Fruit fly (Drosophila melanogaster) whole organism, wandering third instar larva: Measurements from ENCODE around the gene Fam92.

Experiments used
- Abd-B ChIP-seq: fragments of >200 bp; optimal IDR thresholded peaks from 2 replicates; lab custom pipeline; 2017; ENCODE audit warnings: missing biosample characterization, missing genetic modification characterization
- CG32264 ChIP-seq: fragments of 200-800 bp; sonication (Bioruptor generic); optimal IDR thresholded peaks from 2 replicates; lab custom pipeline; 2016; ENCODE audit warnings: missing biosample characterization, missing genetic modification characterization
- CG9705 ChIP-seq: fragments of 200-800 bp; sonication (Bioruptor generic); optimal IDR thresholded peaks from 2 replicates; lab custom pipeline; 2018; ENCODE audit warnings: missing biosample characterization, mild to moderate bottlenecking, missing genetic modification characterization
- CrebA ChIP-seq: fragments of 200-800 bp; sonication (Bioruptor generic); optimal IDR thresholded peaks from 2 replicates; lab custom pipeline; 2016; ENCODE audit warnings: missing biosample characterization, mild to moderate bottlenecking, missing genetic modification characterization, borderline replicate concordance
- Dfd ChIP-seq: fragments of >200 bp; optimal IDR thresholded peaks from 2 replicates; lab custom pipeline; 2017; ENCODE audit warnings: missing biosample characterization, missing genetic modification characterization
- Dif ChIP-seq: fragments of 200-275, 200-300 bp; sonication (Bioruptor generic); optimal IDR thresholded peaks from 2 replicates; lab custom pipeline; 2018; ENCODE audit warnings: missing biosample characterization, missing genetic modification characterization; ENCODE audit not compliant: partially characterized antibody
- GATAd ChIP-seq: sonication (Bioruptor generic); optimal IDR thresholded peaks from 2 replicates; lab custom pipeline; 2016; ENCODE audit warnings: missing biosample characterization, missing genetic modification characterization
- HLH106 ChIP-seq: fragments of 200-800 bp; optimal IDR thresholded peaks from 3 replicates; lab custom pipeline; 2019; ENCODE audit warnings: missing biosample characterization, mild to moderate bottlenecking, missing genetic modification characterization, moderate library complexity
- Hnf4 ChIP-seq: fragments of 200-800 bp; sonication (Bioruptor generic); optimal IDR thresholded peaks from 2 replicates; lab custom pipeline; 2016; ENCODE audit warnings: missing biosample characterization, mild to moderate bottlenecking, missing genetic modification characterization
- Hr83 ChIP-seq: fragments of 200-300 bp; sonication (Bioruptor generic); optimal IDR thresholded peaks from 2 replicates; lab custom pipeline; 2016; ENCODE audit warnings: missing biosample characterization, mild to moderate bottlenecking, missing genetic modification characterization, moderate library complexity; ENCODE audit not compliant: poor library complexity, severe bottlenecking
- Jra ChIP-seq: sonication (Bioruptor generic); optimal IDR thresholded peaks from 2 replicates; lab custom pipeline; 2016; ENCODE audit warnings: missing biosample characterization, missing genetic modification characterization
- Mio ChIP-seq: sonication (Bioruptor generic); optimal IDR thresholded peaks from 2 replicates; lab custom pipeline; 2016; ENCODE audit warnings: missing biosample characterization, missing genetic modification characterization
- Myc ChIP-seq: fragments of >200 bp; optimal IDR thresholded peaks from 2 replicates; lab custom pipeline; 2017
- N ChIP-seq: fragments of >200 bp; optimal IDR thresholded peaks from 2 replicates; lab custom pipeline; 2018; ENCODE audit warnings: missing biosample characterization, missing external identifiers, missing genetic modification characterization
- OdsH ChIP-seq: fragments of 200-800 bp; sonication (Bioruptor generic); optimal IDR thresholded peaks from 2 replicates; lab custom pipeline; 2016; ENCODE audit warnings: missing biosample characterization, mild to moderate bottlenecking, missing genetic modification characterization
- Rel ChIP-seq, 2 experiments: fragments of 200-800 bp; sonication (Bioruptor generic) in 1 of 2; optimal IDR thresholded peaks; 2 replicates in 1 of 2; 3 replicates in 1 of 2; lab custom pipeline; 2016 to 2019; ENCODE audit warnings: mild to moderate bottlenecking in 2 of 2, missing biosample characterization in 2 of 2, missing genetic modification characterization in 2 of 2, moderate library complexity in 1 of 2
- Sp1 ChIP-seq: fragments of 200-800 bp; sonication (Bioruptor generic); optimal IDR thresholded peaks from 3 replicates; lab custom pipeline; 2019; ENCODE audit warnings: missing biosample characterization, mild to moderate bottlenecking, missing genetic modification characterization, moderate library complexity
- Vsx2 ChIP-seq: fragments of 200-300, 225-300 bp; sonication (Bioruptor generic); optimal IDR thresholded peaks from 2 replicates; lab custom pipeline; 2018; ENCODE audit warnings: missing biosample characterization, missing genetic modification characterization; ENCODE audit not compliant: partially characterized antibody
- br ChIP-seq: fragments of 200-800 bp; sonication (Bioruptor generic); optimal IDR thresholded peaks from 2 replicates; lab custom pipeline; 2016; ENCODE audit warnings: missing biosample characterization, missing genetic modification characterization
- dmrt93B ChIP-seq: fragments of 200-800 bp; sonication (Bioruptor generic); optimal IDR thresholded peaks from 2 replicates; lab custom pipeline; 2018; ENCODE audit warnings: missing biosample characterization, mild to moderate bottlenecking, missing genetic modification characterization
- dsf ChIP-seq: sonication (Bioruptor generic); optimal IDR thresholded peaks from 2 replicates; lab custom pipeline; 2016; ENCODE audit warnings: missing biosample characterization, missing genetic modification characterization, borderline replicate concordance
- foxo ChIP-seq, 2 experiments: fragments of 200-800 bp; sonication (Bioruptor generic); optimal IDR thresholded peaks; 2 replicates in 1 of 2; 3 replicates in 1 of 2; lab custom pipeline; 2016 to 2017; ENCODE audit warnings: missing biosample characterization in 2 of 2, missing genetic modification characterization in 2 of 2
- fru ChIP-seq: fragments of 200-800 bp; sonication (Bioruptor generic); optimal IDR thresholded peaks from 3 replicates; lab custom pipeline; 2016; ENCODE audit warnings: missing biosample characterization, mild to moderate bottlenecking, missing genetic modification characterization
- h ChIP-seq: fragments of 200-800 bp; sonication (Bioruptor generic); optimal IDR thresholded peaks from 3 replicates; lab custom pipeline; 2016; ENCODE audit warnings: missing biosample characterization, mild to moderate bottlenecking, missing genetic modification characterization
- jim ChIP-seq: fragments of 175-275, 200-325 bp; sonication (Bioruptor generic); optimal IDR thresholded peaks from 2 replicates; lab custom pipeline; 2016; ENCODE audit warnings: missing biosample characterization, mild to moderate bottlenecking, missing genetic modification characterization
- lola ChIP-seq: fragments of >200 bp; optimal IDR thresholded peaks from 2 replicates; lab custom pipeline; 2017; ENCODE audit warnings: missing biosample characterization, missing genetic modification characterization
- pan ChIP-seq: fragments of >200 bp; optimal IDR thresholded peaks from 2 replicates; lab custom pipeline; 2017
- psq ChIP-seq: fragments of 200-800 bp; sonication (Bioruptor generic); optimal IDR thresholded peaks from 3 replicates; lab custom pipeline; 2017; ENCODE audit warnings: missing biosample characterization, mild to moderate bottlenecking, missing genetic modification characterization, moderate library complexity
- rgr ChIP-seq: fragments of 200-800 bp; sonication (Bioruptor generic); optimal IDR thresholded peaks from 3 replicates; lab custom pipeline; 2016; ENCODE audit warnings: missing biosample characterization, mild to moderate bottlenecking, missing genetic modification characterization
- sage ChIP-seq: fragments of 200-800 bp; sonication (Bioruptor generic); optimal IDR thresholded peaks from 2 replicates; lab custom pipeline; 2016; ENCODE audit warnings: missing biosample characterization, mild to moderate bottlenecking, missing genetic modification characterization
- woc ChIP-seq: sonication (Bioruptor generic); optimal IDR thresholded peaks from 2 replicates; lab custom pipeline; 2016; ENCODE audit warnings: missing biosample characterization, mild to moderate bottlenecking, missing genetic modification characterization

Gene Fam92

dm6 chr2L:12435428-12435827, 10.7 kb downstream of the Fam92 start:
- TF ChIP-seq Abd-B (GFP tag; lab: Kevin White, UChicago) (no peak), Rel (GFP tag; optimal IDR thresholded peaks at IDR 0.05; lab: Kevin White, UChicago) (no peak), Rel (tag; optimal IDR thresholded peaks at IDR 0.05; lab: Kevin White, UChicago) (peak; percentile 93)

dm6 chr2L:12435976-12436771, 11.5 kb downstream of the Fam92 start:
- TF ChIP-seq h (GFP tag; lab: Kevin White, UChicago) = no peak
- TF ChIP-seq woc (GFP tag; lab: Kevin White, UChicago) = peak; percentile 77
- peak; percentile 70 for TF ChIP-seq Myc
- TF ChIP-seq GATAd = no peak
- no peak for TF ChIP-seq CG32264 (GFP tag; lab: Kevin White, UChicago)
- TF ChIP-seq psq (GFP tag; lab: Kevin White, UChicago) = peak; percentile 98
- no peak for TF ChIP-seq jim
- no peak for TF ChIP-seq CrebA
- no peak for TF ChIP-seq dmrt93B
- TF ChIP-seq foxo (GFP tag; optimal IDR thresholded peaks at IDR 0.05; lab: Kevin White, UChicago) = no peak
- peak; percentile 27 for TF ChIP-seq rgr (GFP tag; lab: Kevin White, UChicago)
- no peak for TF ChIP-seq Hnf4 (GFP tag; lab: Kevin White, UChicago)
- no peak for TF ChIP-seq Rel (GFP tag; optimal IDR thresholded peaks at IDR 0.05; lab: Kevin White, UChicago)
- TF ChIP-seq Rel (tag; optimal IDR thresholded peaks at IDR 0.05; lab: Kevin White, UChicago) = peak; percentile 45
- no peak for TF ChIP-seq OdsH
- TF ChIP-seq fru (GFP tag; lab: Kevin White, UChicago) = no peak
- TF ChIP-seq Sp1 (GFP tag; lab: Kevin White, UChicago) = no peak
- no peak for TF ChIP-seq HLH106
- TF ChIP-seq CG9705 (GFP tag; lab: Kevin White, UChicago) = no peak
- TF ChIP-seq lola (GFP tag; lab: Kevin White, UChicago) = no peak
- TF ChIP-seq Mio (GFP tag; lab: Kevin White, UChicago) = no peak
- no peak for TF ChIP-seq N
- TF ChIP-seq Vsx2 = no peak
- TF ChIP-seq Hr83 (GFP tag; lab: Kevin White, UChicago) = peak; percentile 34

dm6 chr2L:12445743-12446142, 21.0 kb downstream of the Fam92 start, which contains the start of gene Oatp33Ea:
Gene Oatp33Ea (minus strand): TSS chr2L:12445924.
- TF ChIP-seq rgr (GFP tag; lab: Kevin White, UChicago) = no peak
- TF ChIP-seq Abd-B (GFP tag; lab: Kevin White, UChicago) = no peak
- peak; percentile 52 for TF ChIP-seq CrebA
- TF ChIP-seq Dif = no peak
- TF ChIP-seq Rel (GFP tag; optimal IDR thresholded peaks at IDR 0.05; lab: Kevin White, UChicago) = no peak
- TF ChIP-seq Rel (tag; optimal IDR thresholded peaks at IDR 0.05; lab: Kevin White, UChicago) = peak; percentile 65
- TF ChIP-seq h (GFP tag; lab: Kevin White, UChicago) = peak; percentile 5

- TF ChIP-seq Sp1 (GFP tag; lab: Kevin White, UChicago) = peak; percentile 39
- TF ChIP-seq CG9705 (GFP tag; lab: Kevin White, UChicago) = no peak
- peak; percentile 36 for TF ChIP-seq sage (GFP tag; lab: Kevin White, UChicago)
- TF ChIP-seq Dif = no peak
- TF ChIP-seq, all 38 proteins: peak for 2
Observed at dm6 chr2L:12448082-12448621, 23.4 kb downstream of the Fam92 start, which contains the start of the genes CG5421 and Oatp33Eb. Gene CG5421 (minus strand): TSS chr2L:12448132. Gene Oatp33Eb (plus strand): TSS chr2L:12448484.

- TF ChIP-seq Vsx2 (no peak), br (GFP tag; lab: Kevin White, UChicago) (no peak), GATAd (no peak), woc (GFP tag; lab: Kevin White, UChicago) (no peak), Mio (GFP tag; lab: Kevin White, UChicago) (no peak), h (GFP tag; lab: Kevin White, UChicago) (no peak), Rel (GFP tag; optimal IDR thresholded peaks at IDR 0.05; lab: Kevin White, UChicago) (no peak), Rel (tag; optimal IDR thresholded peaks at IDR 0.05; lab: Kevin White, UChicago) (no peak), jim (no peak), psq (GFP tag; lab: Kevin White, UChicago) (no peak), dsf (GFP tag; lab: Kevin White, UChicago) (no peak), CrebA (no peak), pan (lab: Kevin White, UChicago) (no peak), Jra (GFP tag; lab: Kevin White, UChicago) (no peak), lola (GFP tag; lab: Kevin White, UChicago) (no peak), Dfd (GFP tag; lab: Kevin White, UChicago) (no peak), Hr83 (GFP tag; lab: Kevin White, UChicago) (no peak), CG9705 (GFP tag; lab: Kevin White, UChicago) (no peak), Dif (no peak), rgr (GFP tag; lab: Kevin White, UChicago) (no peak), OdsH (no peak)
Observed at dm6 chr2L:12453192-12453800, 28.6 kb downstream of the Fam92 start, which contains the start of gene CG5418. Gene CG5418 (minus strand): TSS chr2L:12453242.
